Worm (Caenorhabditis elegans) whole organism, L2 larva: ENCODE data around the gene srg-10.

ENCODE experiments used
- R02D3.7 ChIP-seq: fragments of 150-350 bp; optimal IDR thresholded peaks from 2 replicates; lab custom pipeline; 2014; ENCODE audit warnings: missing biosample characterization, missing genetic modification characterization
- aly-2 ChIP-seq: fragments of 150-350 bp; optimal IDR thresholded peaks from 2 replicates; lab custom pipeline; 2014; ENCODE audit warnings: missing biosample characterization, missing genetic modification characterization
- ama-1 ChIP-seq: fragments of 150-350 bp; optimal IDR thresholded peaks from 2 replicates; lab custom pipeline; 2018; ENCODE audit warnings: inconsistent platforms
- ceh-16 ChIP-seq: fragments of 150-350 bp; optimal IDR thresholded peaks from 2 replicates; lab custom pipeline; 2014; ENCODE audit warnings: missing biosample characterization, missing genetic modification characterization
- elt-1 ChIP-seq: fragments of 150-350 bp; optimal IDR thresholded peaks from 2 replicates; lab custom pipeline; 2014; ENCODE audit warnings: missing biosample characterization, missing genetic modification characterization
- elt-3 ChIP-seq: sonication (generic microtip); optimal IDR thresholded peaks from 2 replicates; lab custom pipeline; 2017; ENCODE audit warnings: missing biosample characterization, missing genetic modification characterization
- lin-13 ChIP-seq: fragments of 150-350 bp; optimal IDR thresholded peaks from 2 replicates; lab custom pipeline; 2014; ENCODE audit warnings: missing biosample characterization, missing genetic modification reagents, missing genetic modification characterization
- lin-39 ChIP-seq: fragments of 150-350 bp; optimal IDR thresholded peaks from 2 replicates; lab custom pipeline; 2014; ENCODE audit warnings: missing biosample characterization, missing genetic modification reagents, missing genetic modification characterization
- nhr-237 ChIP-seq: fragments of 150-350 bp; optimal IDR thresholded peaks from 2 replicates; lab custom pipeline; 2014; ENCODE audit warnings: missing biosample characterization, missing genetic modification characterization
- sma-3 ChIP-seq: sonication (generic microtip); optimal IDR thresholded peaks from 2 replicates; lab custom pipeline; 2016; ENCODE audit warnings: missing genetic modification reagents, missing genetic modification characterization, missing compliant biosample characterization
- unc-55 ChIP-seq: fragments of 150-350 bp; sonication (generic microtip); optimal IDR thresholded peaks from 3 replicates; lab custom pipeline; 2014; ENCODE audit warnings: missing biosample characterization, missing genetic modification reagents, missing genetic modification characterization

DNA sequence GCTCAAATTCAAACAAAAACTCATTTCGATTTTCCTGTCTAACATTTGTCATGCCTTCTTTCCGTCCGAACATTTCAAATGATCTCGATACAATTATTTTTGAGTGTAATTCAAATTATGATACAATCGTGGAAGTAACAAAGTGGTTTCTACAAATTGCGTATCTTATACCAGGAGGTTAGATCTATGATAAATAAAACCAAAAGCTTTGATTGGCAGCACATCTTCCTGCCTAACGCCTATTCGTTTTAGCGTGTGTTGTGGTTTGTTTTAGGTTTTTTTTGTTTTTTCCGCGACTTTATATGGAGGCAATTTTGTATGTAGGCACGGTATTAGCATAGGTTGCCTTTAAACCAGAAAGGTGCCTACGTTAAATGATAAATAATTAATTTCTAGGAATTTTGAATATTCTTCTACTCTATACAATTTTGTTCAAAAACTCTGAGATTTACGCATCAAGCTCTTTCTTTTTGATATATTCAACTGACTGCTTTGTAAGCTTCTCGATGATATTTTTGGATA lies 2.5 kb downstream of the srg-10 start, which contains the start of gene srg-11:
- TF ChIP-seq elt-3 (no peak), aly-2 (tag; lab: Kevin White, UChicago) (no peak), elt-1 (tag; lab: Kevin White, UChicago) (no peak), ama-1 (lab: Kevin White, UChicago) (no peak), lin-13 (GFP tag; lab: Kevin White, UChicago) (no peak), ceh-16 (tag; lab: Kevin White, UChicago) (no peak), R02D3.7 (tag; lab: Kevin White, UChicago) (no peak), nhr-237 (tag; lab: Kevin White, UChicago) (no peak), unc-55 (no peak), sma-3 (no peak), lin-39 (no peak)
